Worm (Caenorhabditis elegans): ENCODE results near the gene dot-1.2.

The dot-1.2 gene

ce11 chrX:11869260-11869659 lies at the start of gene dot-1.2:
TSS of gene dot-1.2 (minus strand) at chrX:11869360.
- TF ChIP-seq bed-3 (GFP tag; optimal IDR thresholded peaks at IDR 0.05), result no peak
- no peak for TF ChIP-seq ham-2 (GFP tag; optimal IDR thresholded peaks at IDR 0.05)
- no peak for TF ChIP-seq lin-32 (GFP tag; optimal IDR thresholded peaks at IDR 0.05)
- no peak for TF ChIP-seq tbx-8 (GFP tag; optimal IDR thresholded peaks at IDR 0.05)
- no peak for TF ChIP-seq nhr-12 (tag; optimal IDR thresholded peaks at IDR 0.05)
- TF ChIP-seq snpc-4 (tag; optimal IDR thresholded peaks at IDR 0.05), result no peak
- no peak for TF ChIP-seq unc-120 (tag; optimal IDR thresholded peaks at IDR 0.05; ENCODE audit: poor library complexity, severe bottlenecking)
- TF ChIP-seq ces-1 (GFP tag; optimal IDR thresholded peaks at IDR 0.05), result no peak
- TF ChIP-seq cnd-1 (tag; optimal IDR thresholded peaks at IDR 0.05), result no peak
- no peak for TF ChIP-seq zip-8 (tag; optimal IDR thresholded peaks at IDR 0.05)
- TF ChIP-seq unc-62 (GFP tag; optimal IDR thresholded peaks at IDR 0.05), result no peak
- no peak for TF ChIP-seq elt-3 (tag; optimal IDR thresholded peaks at IDR 0.05)
- no peak for TF ChIP-seq pha-4 (tag; optimal IDR thresholded peaks at IDR 0.05)
- no peak for TF ChIP-seq mls-2 (tag; optimal IDR thresholded peaks at IDR 0.05)
- no peak for TF ChIP-seq elt-1 (tag; optimal IDR thresholded peaks at IDR 0.05; ENCODE audit: borderline replicate concordance, insufficient read depth)
- TF ChIP-seq hlh-1 (tag; optimal IDR thresholded peaks at IDR 0.05), result no peak
- TF ChIP-seq ceh-43 (GFP tag; optimal IDR thresholded peaks at IDR 0.05), result no peak

- no peak for TF ChIP-seq unc-62 (GFP tag; optimal IDR thresholded peaks at IDR 0.05)
- no peak for TF ChIP-seq blmp-1 (tag; optimal IDR thresholded peaks at IDR 0.05)
- TF ChIP-seq M03D4.4 (tag; optimal IDR thresholded peaks at IDR 0.05), result no peak
These were observed 48.8 kb upstream of the dot-1.2 start, which contains the start of gene Y62H9A.16 for ce11 chrX:11917994-11918393. TSS of gene Y62H9A.16 (plus strand) at chrX:11918294.

ce11 chrX:11916705-11917104 lies 47.5 kb upstream of the dot-1.2 start, which contains the start of gene Y62H9A.13:
TSS of gene Y62H9A.13 (plus strand) at chrX:11917005.
- TF ChIP-seq zip-8 (tag; optimal IDR thresholded peaks at IDR 0.05) (no peak), unc-62 (GFP tag; optimal IDR thresholded peaks at IDR 0.05) (no peak), tbx-8 (GFP tag; optimal IDR thresholded peaks at IDR 0.05) (no peak), ham-2 (GFP tag; optimal IDR thresholded peaks at IDR 0.05) (no peak), sem-2 (GFP tag; optimal IDR thresholded peaks at IDR 0.05) (no peak), elt-1 (tag; optimal IDR thresholded peaks at IDR 0.05; ENCODE audit: borderline replicate concordance, insufficient read depth) (no peak), unc-120 (tag; optimal IDR thresholded peaks at IDR 0.05; ENCODE audit: poor library complexity, severe bottlenecking) (no peak), lsy-2 (tag; optimal IDR thresholded peaks at IDR 0.05) (no peak), drap-1 (GFP tag; optimal IDR thresholded peaks at IDR 0.05) (no peak), hlh-1 (tag; optimal IDR thresholded peaks at IDR 0.05) (no peak), mab-5 (tag; optimal IDR thresholded peaks at IDR 0.05) (no peak), mep-1 (tag; optimal IDR thresholded peaks at IDR 0.05) (no peak), sptf-1 (tag; optimal IDR thresholded peaks at IDR 0.05) (no peak), blmp-1 (tag; optimal IDR thresholded peaks at IDR 0.05) (no peak), nhr-76 (tag; optimal IDR thresholded peaks at IDR 0.05) (no peak), ztf-11 (tag; optimal IDR thresholded peaks at IDR 0.05) (no peak), nhr-28 (tag; optimal IDR thresholded peaks at IDR 0.05) (no peak), nhr-237 (tag; optimal IDR thresholded peaks at IDR 0.05) (no peak), mls-2 (tag; optimal IDR thresholded peaks at IDR 0.05) (no peak)

ce11 chrX:11913824-11914223 lies 44.7 kb upstream of the dot-1.2 start, which contains the start of gene Y62H9A.12:
TSS of gene Y62H9A.12 (plus strand) at chrX:11914124.
- no peak for TF ChIP-seq ces-1 (GFP tag; optimal IDR thresholded peaks at IDR 0.05)
- TF ChIP-seq bed-3 (GFP tag; optimal IDR thresholded peaks at IDR 0.05), result no peak
- TF ChIP-seq hlh-1 (tag; optimal IDR thresholded peaks at IDR 0.05), result no peak
- no peak for TF ChIP-seq unc-62 (GFP tag; optimal IDR thresholded peaks at IDR 0.05)
- no peak for TF ChIP-seq cnd-1 (tag; optimal IDR thresholded peaks at IDR 0.05)
- no peak for TF ChIP-seq nhr-12 (tag; optimal IDR thresholded peaks at IDR 0.05)
- no peak for TF ChIP-seq sem-2 (GFP tag; optimal IDR thresholded peaks at IDR 0.05)
- TF ChIP-seq unc-39 (tag; optimal IDR thresholded peaks at IDR 0.05), result no peak
- TF ChIP-seq nhr-2 (tag; optimal IDR thresholded peaks at IDR 0.05), result no peak
- TF ChIP-seq nhr-76 (tag; optimal IDR thresholded peaks at IDR 0.05), result no peak
- no peak for TF ChIP-seq ceh-39 (tag; optimal IDR thresholded peaks at IDR 0.05)
- no peak for TF ChIP-seq mep-1 (tag; optimal IDR thresholded peaks at IDR 0.05)

- TF ChIP-seq unc-120 (tag; optimal IDR thresholded peaks at IDR 0.05; ENCODE audit: poor library complexity, severe bottlenecking) (no peak), lin-13 (tag; optimal IDR thresholded peaks at IDR 0.05) (no peak), ces-1 (GFP tag; optimal IDR thresholded peaks at IDR 0.05) (no peak), nhr-12 (tag; optimal IDR thresholded peaks at IDR 0.05) (no peak), mls-2 (tag; optimal IDR thresholded peaks at IDR 0.05) (no peak), nhr-28 (tag; optimal IDR thresholded peaks at IDR 0.05) (no peak), cnd-1 (tag; optimal IDR thresholded peaks at IDR 0.05) (no peak), nhr-237 (tag; optimal IDR thresholded peaks at IDR 0.05) (no peak), ceh-43 (GFP tag; optimal IDR thresholded peaks at IDR 0.05) (no peak), flh-1 (GFP tag; optimal IDR thresholded peaks at IDR 0.05) (no peak), ceh-39 (tag; optimal IDR thresholded peaks at IDR 0.05) (no peak), sptf-1 (tag; optimal IDR thresholded peaks at IDR 0.05) (no peak), elt-3 (tag; optimal IDR thresholded peaks at IDR 0.05) (no peak), lin-32 (GFP tag; optimal IDR thresholded peaks at IDR 0.05) (no peak), tbx-8 (GFP tag; optimal IDR thresholded peaks at IDR 0.05) (no peak), elt-1 (tag; optimal IDR thresholded peaks at IDR 0.05; ENCODE audit: borderline replicate concordance, insufficient read depth) (no peak), snpc-4 (tag; optimal IDR thresholded peaks at IDR 0.05) (no peak), nhr-2 (tag; optimal IDR thresholded peaks at IDR 0.05) (no peak)
These were observed 40.9 kb upstream of the dot-1.2 start, which contains the start of gene Y62H9A.15 for ce11 chrX:11910046-11910445. TSS of gene Y62H9A.15 (minus strand) at chrX:11910145.

Measured in whole organism, mixed stage, embryonic.